Worm (Caenorhabditis elegans): ENCODE data around the gene W06G6.9.

DNA sequence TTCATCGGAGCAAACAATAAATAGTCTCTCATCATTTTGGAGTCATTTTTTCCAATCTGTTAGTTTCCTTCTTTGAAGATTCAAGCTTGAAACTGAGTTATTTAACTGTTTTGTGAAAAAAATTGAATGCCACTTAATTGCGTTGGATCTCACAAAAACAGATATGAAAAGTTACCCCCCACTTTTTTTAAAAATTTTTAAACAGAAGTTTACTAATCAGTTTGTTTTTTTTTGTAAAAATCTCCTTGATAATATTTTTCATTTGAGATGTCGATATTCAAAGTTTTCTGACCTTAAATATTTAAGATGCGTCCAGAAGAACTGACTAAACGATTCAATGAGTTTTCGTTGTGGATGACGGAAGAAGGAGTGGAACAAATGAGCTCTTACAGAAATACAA is 40.0 kb downstream of the W06G6.9 start, which contains the start of gene Y32B12C.1:
- TF ChIP-seq zag-1 (tag; optimal IDR thresholded peaks at IDR 0.05) (no peak), jun-1 (tag; optimal IDR thresholded peaks at IDR 0.05) (no peak), lin-15B (tag; optimal IDR thresholded peaks at IDR 0.05) (no peak), unc-62 (GFP tag; optimal IDR thresholded peaks at IDR 0.05) (no peak), R02D3.7 (tag; optimal IDR thresholded peaks at IDR 0.05) (no peak), tbx-2 (tag; optimal IDR thresholded peaks at IDR 0.05) (no peak), ZK546.5 (tag; optimal IDR thresholded peaks at IDR 0.05) (no peak), nhr-12 (tag; optimal IDR thresholded peaks at IDR 0.05) (no peak), nhr-77 (tag; optimal IDR thresholded peaks at IDR 0.05) (no peak)
